Worm (Caenorhabditis elegans) whole organism, midembryonic: ENCODE data around the gene T10G3.4.

Source experiments
- cog-1 ChIP-seq: sonication (generic microtip); optimal IDR thresholded peaks from 2 replicates; lab custom pipeline; 2016; ENCODE audit warnings: missing genetic modification characterization, missing compliant biosample characterization
- flt-1 ChIP-seq: fragments of 200-800 bp; sonication (Bioruptor generic); IDR thresholded peaks from 2 replicates; pipeline ENCODE4 v1.3.6; 2022; ENCODE audit warnings: missing genetic modification characterization, missing compliant biosample characterization
- ref-1 ChIP-seq: fragments of 200-800 bp; sonication (Bioruptor generic); conservative IDR thresholded peaks from 2 replicates; pipeline ENCODE4 v1.3.6; 2022; ENCODE audit warnings: missing genetic modification reagents, missing genetic modification characterization, missing compliant biosample characterization
- tab-1 ChIP-seq: fragments of 200-800 bp; sonication (Bioruptor generic); IDR thresholded peaks from 2 replicates; pipeline ENCODE4 v1.3.6; 2022; ENCODE audit warnings: missing genetic modification characterization, missing compliant biosample characterization
- ztf-23 ChIP-seq: fragments of 200-800 bp; sonication (Bioruptor generic); IDR thresholded peaks from 2 replicates; pipeline ENCODE4 v1.3.6; 2022; ENCODE audit warnings: missing genetic modification reagents, missing genetic modification characterization, missing compliant biosample characterization
- ztf-29 ChIP-seq: fragments of 200-800 bp; sonication (Bioruptor generic); IDR thresholded peaks from 2 replicates; pipeline ENCODE4 v1.3.6; 2022; ENCODE audit warnings: missing genetic modification reagents, missing genetic modification characterization, missing compliant biosample characterization

DNA sequence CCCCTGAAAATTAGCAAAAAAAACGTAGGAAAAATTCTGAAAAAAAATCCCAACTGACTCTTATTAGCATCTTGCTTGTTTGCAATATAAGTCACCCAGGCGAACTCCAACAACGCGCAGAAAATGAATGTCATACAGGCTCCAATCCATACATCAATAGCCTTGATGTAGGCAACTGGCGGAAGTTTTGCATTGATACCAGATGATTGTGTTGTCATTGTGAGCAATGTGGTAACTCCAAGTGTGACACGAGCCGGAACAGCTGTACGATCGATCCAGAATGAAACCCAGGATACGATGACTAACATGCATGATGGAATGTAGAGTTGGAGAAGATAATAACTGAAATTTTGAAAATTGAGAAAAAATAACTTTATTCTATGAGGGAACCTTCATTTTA, 15.0 kb upstream of the T10G3.4 start:
- TF ChIP-seq flt-1 (GFP tag; lab: Robert Waterston, UW) (no peak), ztf-23 (GFP tag; lab: Robert Waterston, UW) (no peak), ztf-29 (GFP tag; lab: Robert Waterston, UW) (no peak), cog-1 (tag; lab: Kevin White, UChicago) (no peak), tab-1 (GFP tag; lab: Robert Waterston, UW) (no peak), ref-1 (GFP tag; lab: Robert Waterston, UW) (no peak)
